Worm (Caenorhabditis elegans): Measurements from ENCODE around the gene C02B8.6.

C02B8.6 gene

ce11 chrX:8110193-8110592, 25.9 kb downstream of the C02B8.6 start, which contains the start of gene K07E3.1:
Gene K07E3.1 (plus strand): TSS chrX:8110439.
- TF ChIP-seq nhr-85 (tag) (peak; percentile 72), ama-1 (optimal IDR thresholded peaks at IDR 0.05) (no peak), fkh-10 (GFP tag; optimal IDR thresholded peaks at IDR 0.05) (no peak), efl-3 (GFP tag; optimal IDR thresholded peaks at IDR 0.05) (no peak)

ce11 chrX:8109531-8109930, 26.6 kb downstream of the C02B8.6 start:
- TF ChIP-seq nhr-85 (tag) (no peak), hlh-4 (tag; optimal IDR thresholded peaks at IDR 0.05) (no peak), unc-62 (GFP tag; optimal IDR thresholded peaks at IDR 0.05) (no peak), fkh-8 (tag; optimal IDR thresholded peaks at IDR 0.05) (no peak), sup-37 (GFP tag; optimal IDR thresholded peaks at IDR 0.05) (no peak), nhr-11 (tag; optimal IDR thresholded peaks at IDR 0.05) (no peak), efl-1 (optimal IDR thresholded peaks at IDR 0.05) (peak in 1 of 2 experiments; percentile 18), efl-1 (GFP tag; optimal IDR thresholded peaks at IDR 0.05 in 1 of 2) (peak; percentile 55 to 76), nhr-84 (tag; optimal IDR thresholded peaks at IDR 0.05) (no peak), ets-5 (GFP tag; IDR thresholded peaks at IDR 0.05) (no peak), nhr-90 (tag; optimal IDR thresholded peaks at IDR 0.05; ENCODE audit: poor library complexity) (peak; percentile 8), grh-1 (GFP tag; IDR thresholded peaks at IDR 0.05) (no peak), elt-3 (tag; optimal IDR thresholded peaks at IDR 0.05) (no peak), nhr-19 (GFP tag; conservative IDR thresholded peaks at IDR 0.05) (0 out of 2 replicates have a peak, but pooled peaks have one; percentile 17), snu-23 (GFP tag; optimal IDR thresholded peaks at IDR 0.05) (peak; percentile 51), unc-86 (tag; optimal IDR thresholded peaks at IDR 0.05) (no peak), lsy-2 (tag; optimal IDR thresholded peaks at IDR 0.05) (peak; percentile 21 to 44), unc-30 (tag; optimal IDR thresholded peaks at IDR 0.05) (no peak), C04F5.9 (tag; optimal IDR thresholded peaks at IDR 0.05) (no peak), ceh-63 (GFP tag; optimal IDR thresholded peaks at IDR 0.05) (no peak), egl-13 (tag; optimal IDR thresholded peaks at IDR 0.05) (no peak), swsn-7 (tag; optimal IDR thresholded peaks at IDR 0.05) (peak; percentile 28), nhr-47 (tag; optimal IDR thresholded peaks at IDR 0.05) (peak; percentile 49), sptf-1 (tag; optimal IDR thresholded peaks at IDR 0.05) (no peak), elt-2 (tag; optimal IDR thresholded peaks at IDR 0.05) (no peak), dpl-1 (GFP tag; optimal IDR thresholded peaks at IDR 0.05) (peak in 1 of 3 experiments; percentile 47), unc-130 (tag; optimal IDR thresholded peaks at IDR 0.05) (no peak), fos-1 (tag; optimal IDR thresholded peaks at IDR 0.05) (no peak), fkh-4 (tag; optimal IDR thresholded peaks at IDR 0.05; ENCODE audit: borderline replicate concordance) (no peak), rnt-1 (tag; optimal IDR thresholded peaks at IDR 0.05) (peak; percentile 58), lin-39 (tag; optimal IDR thresholded peaks at IDR 0.05) (no peak), lin-14 (GFP tag; optimal IDR thresholded peaks at IDR 0.05) (peak; percentile 52), sox-4 (tag; optimal IDR thresholded peaks at IDR 0.05) (no peak), nhr-28 (tag; optimal IDR thresholded peaks at IDR 0.05) (no peak), tbx-2 (tag; optimal IDR thresholded peaks at IDR 0.05) (no peak), ztf-4 (tag; optimal IDR thresholded peaks at IDR 0.05) (no peak), ama-1 (optimal IDR thresholded peaks at IDR 0.05) (no peak), mdl-1 (tag; optimal IDR thresholded peaks at IDR 0.05) (peak in 1 of 2 experiments; percentile 33), C16A3.4 (tag; optimal IDR thresholded peaks at IDR 0.05) (no peak), pqm-1 (tag; optimal IDR thresholded peaks at IDR 0.05) (no peak), lin-35 (GFP tag; optimal IDR thresholded peaks at IDR 0.05) (peak in 1 of 2 experiments; percentile 27), nhr-76 (tag; optimal IDR thresholded peaks at IDR 0.05) (no peak), zip-4 (GFP tag; optimal IDR thresholded peaks at IDR 0.05) (no peak), nhr-12 (tag; optimal IDR thresholded peaks at IDR 0.05) (no peak), mef-2 (tag; optimal IDR thresholded peaks at IDR 0.05) (no peak), lin-13 (GFP tag; optimal IDR thresholded peaks at IDR 0.05) (no peak), F16B12.6 (tag; optimal IDR thresholded peaks at IDR 0.05) (peak; percentile 90), unc-98 (GFP tag; IDR thresholded peaks at IDR 0.05) (no peak), nhr-20 (tag; optimal IDR thresholded peaks at IDR 0.05) (peak; percentile 27), aly-2 (tag; optimal IDR thresholded peaks at IDR 0.05) (no peak), skn-1 (tag; optimal IDR thresholded peaks at IDR 0.05) (peak; percentile 31)
